Fruit fly (Drosophila melanogaster): ENCODE measurements around the gene grass.

DNA sequence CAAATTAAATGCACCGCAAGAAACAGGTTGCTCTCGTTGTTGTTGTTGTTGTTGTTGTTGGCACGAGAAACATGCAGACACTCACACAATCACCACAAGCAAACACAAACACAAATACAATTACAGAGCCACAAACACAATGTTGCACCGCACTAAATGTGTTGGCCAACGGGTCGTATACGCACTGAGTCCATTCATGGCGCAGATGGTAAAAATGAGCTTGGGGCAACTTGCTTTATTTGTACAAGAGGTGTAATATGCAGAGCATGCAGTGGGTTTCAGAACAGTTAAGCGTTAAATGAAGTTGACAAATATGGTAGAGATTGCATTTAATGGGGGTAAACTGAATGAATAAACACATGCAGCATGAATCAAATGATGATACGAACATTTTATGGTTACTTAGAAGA lies 19.8 kb upstream of the grass start:
- TF ChIP-seq CG11902 (GFP tag; optimal IDR thresholded peaks at IDR 0.05) (no peak), CG11762 (GFP tag; optimal IDR thresholded peaks at IDR 0.05; ENCODE audit: insufficient read depth) (no peak), Lpt (GFP tag; optimal IDR thresholded peaks at IDR 0.05) (no peak), CG1621 (tag; optimal IDR thresholded peaks at IDR 0.05) (no peak)
